Fruit fly (Drosophila melanogaster): ENCODE measurements around the gene sNPF.

The sNPF gene

DNA sequence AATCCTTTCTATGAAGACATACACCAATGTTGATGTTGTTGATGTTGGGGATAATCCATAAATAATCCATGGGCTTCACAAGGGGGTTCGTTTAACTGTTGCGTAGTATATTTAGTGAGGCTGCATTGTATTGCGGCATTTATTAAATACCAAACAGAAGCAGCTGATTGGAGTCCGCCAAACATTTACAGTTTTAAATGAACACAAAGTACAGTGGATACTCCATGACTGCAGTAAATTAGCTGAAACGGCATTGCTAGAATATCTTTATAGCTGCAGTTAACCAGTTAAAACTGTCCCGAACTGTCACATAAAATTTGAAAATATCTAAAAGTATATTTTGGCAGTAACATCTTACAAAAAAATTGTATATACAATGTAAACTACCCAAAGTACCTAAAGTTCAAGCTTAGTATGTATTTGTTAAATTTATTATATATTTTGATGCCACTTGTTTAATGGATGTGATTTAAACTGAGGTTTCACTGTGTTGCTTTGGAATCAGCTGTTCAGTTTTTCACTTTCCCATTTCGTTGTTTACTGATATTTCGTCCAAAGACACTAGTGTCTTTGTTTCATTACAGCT lies 63.5 kb downstream of the sNPF start, which contains the start of the genes CG10747 and Pyroxd1 (continued):
- TF ChIP-seq Eip93F (GFP tag; optimal IDR thresholded peaks at IDR 0.05): peak; percentile 98
- peak; percentile 100 for TF ChIP-seq CG8119 (GFP tag; IDR thresholded peaks at IDR 0.05)
- peak; percentile 98 for TF ChIP-seq dac (GFP tag; optimal IDR thresholded peaks at IDR 0.05)
- peak; percentile 98 for TF ChIP-seq CG3032 (tag; optimal IDR thresholded peaks at IDR 0.05)
- peak; percentile 98 for TF ChIP-seq CG7368 (GFP tag; optimal IDR thresholded peaks at IDR 0.05)
- TF ChIP-seq CG11294 (GFP tag; IDR thresholded peaks at IDR 0.05): peak; percentile 98
- peak; percentile 97 for TF ChIP-seq CG6163 (GFP tag; IDR thresholded peaks at IDR 0.05)
- TF ChIP-seq CG9139 (GFP tag; optimal IDR thresholded peaks at IDR 0.05): peak; percentile 96
- TF ChIP-seq pdm3 (GFP tag; optimal IDR thresholded peaks at IDR 0.05): peak; percentile 99
- TF ChIP-seq CG16779 (tag; optimal IDR thresholded peaks at IDR 0.05): peak; percentile 98
- peak; percentile 94 for TF ChIP-seq fd85E (GFP tag; optimal IDR thresholded peaks at IDR 0.05)
- peak; percentile 99 for TF ChIP-seq CG6276 (GFP tag; optimal IDR thresholded peaks at IDR 0.05)
- TF ChIP-seq CG1621 (tag; optimal IDR thresholded peaks at IDR 0.05): peak; percentile 97
- peak; percentile 98 for TF ChIP-seq fd59A (GFP tag; optimal IDR thresholded peaks at IDR 0.05)
- peak; percentile 98 for TF ChIP-seq CG8319 (GFP tag; optimal IDR thresholded peaks at IDR 0.05)
- TF ChIP-seq salr (GFP tag; optimal IDR thresholded peaks at IDR 0.05): peak; percentile 95 to 99
- TF ChIP-seq CG10631 (GFP tag; optimal IDR thresholded peaks at IDR 0.05): peak; percentile 99
- peak; percentile 99 for TF ChIP-seq Sox14 (GFP tag; optimal IDR thresholded peaks at IDR 0.05)
- peak; percentile 99 for TF ChIP-seq acj6 (GFP tag; optimal IDR thresholded peaks at IDR 0.05)
- peak; percentile 98 for TF ChIP-seq Ets21C (GFP tag; optimal IDR thresholded peaks at IDR 0.05)
- peak; percentile 96 to 98 for TF ChIP-seq ss (GFP tag; optimal IDR thresholded peaks at IDR 0.05)
- peak; percentile 87 for TF ChIP-seq fkh (GFP tag; optimal IDR thresholded peaks at IDR 0.05)

DNA sequence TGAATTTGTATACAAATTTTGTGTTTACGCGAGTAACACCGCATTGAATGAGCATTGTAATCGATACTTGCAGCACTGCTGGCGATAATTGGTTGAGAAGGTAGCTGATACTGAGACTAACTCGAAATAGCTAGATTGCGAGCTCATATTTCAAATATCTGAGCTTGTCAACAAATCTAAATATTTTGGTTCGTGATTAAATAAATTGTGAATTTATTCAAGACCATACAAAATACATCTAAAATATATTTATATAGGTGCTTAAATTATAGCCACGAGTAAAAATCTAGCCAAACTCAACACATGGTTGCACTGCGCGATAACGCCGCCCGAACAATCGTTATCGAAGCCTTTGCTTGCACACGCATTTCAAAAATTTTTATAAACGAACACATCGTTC lies 66.1 kb downstream of the sNPF start, which contains the start of the genes Taf13 and nesd:
TSS of gene Taf13 (minus strand) at position 56 of the 400 bp plus-strand sequence.
TSS of gene nesd (plus strand) at position 179 of the 400 bp plus-strand sequence.
- no peak for TF ChIP-seq CG9139 (GFP tag; optimal IDR thresholded peaks at IDR 0.05)
- no peak for TF ChIP-seq spab (GFP tag; optimal IDR thresholded peaks at IDR 0.05)
- TF ChIP-seq CG10631 (GFP tag; optimal IDR thresholded peaks at IDR 0.05): peak; percentile 18
- TF ChIP-seq Ets21C (GFP tag; optimal IDR thresholded peaks at IDR 0.05): peak; percentile 24
- TF ChIP-seq salr (GFP tag; optimal IDR thresholded peaks at IDR 0.05): no peak
- TF ChIP-seq cyc (GFP tag; optimal IDR thresholded peaks at IDR 0.05): peak; percentile 34
- no peak for TF ChIP-seq fd85E (GFP tag; optimal IDR thresholded peaks at IDR 0.05)
- no peak for TF ChIP-seq CG11294 (GFP tag; IDR thresholded peaks at IDR 0.05)
- TF ChIP-seq CG11902 (GFP tag; optimal IDR thresholded peaks at IDR 0.05): no peak
- TF ChIP-seq CG11762 (GFP tag; optimal IDR thresholded peaks at IDR 0.05; ENCODE audit: insufficient read depth): no peak
- TF ChIP-seq CG16779 (tag; optimal IDR thresholded peaks at IDR 0.05): no peak
- peak; percentile 84 for TF ChIP-seq Eip78C (GFP tag)
- TF ChIP-seq fd59A (GFP tag; optimal IDR thresholded peaks at IDR 0.05): no peak
- peak; percentile 34 for TF ChIP-seq Met (GFP tag; optimal IDR thresholded peaks at IDR 0.05)
- TF ChIP-seq Hr39 (GFP tag; optimal IDR thresholded peaks at IDR 0.05): peak; percentile 39
- no peak for TF ChIP-seq CG8632 (GFP tag; optimal IDR thresholded peaks at IDR 0.05)
- no peak for TF ChIP-seq net (GFP tag; optimal IDR thresholded peaks at IDR 0.05)
- TF ChIP-seq CG10669 (GFP tag; optimal IDR thresholded peaks at IDR 0.05): no peak
- no peak for TF ChIP-seq CG6808 (GFP tag; optimal IDR thresholded peaks at IDR 0.05)
- peak; percentile 36 for TF ChIP-seq Hr4 (GFP tag; optimal IDR thresholded peaks at IDR 0.05)
- peak; percentile 55 for TF ChIP-seq lz (GFP tag; optimal IDR thresholded peaks at IDR 0.05)
- no peak for TF ChIP-seq CG15336 (GFP tag; IDR thresholded peaks at IDR 0.05)
- peak; percentile 28 for TF ChIP-seq Smox (GFP tag; optimal IDR thresholded peaks at IDR 0.05)
- no peak for TF ChIP-seq CG6276 (GFP tag; optimal IDR thresholded peaks at IDR 0.05)
- TF ChIP-seq Eip75B (GFP tag; optimal IDR thresholded peaks at IDR 0.05): no peak
- no peak for TF ChIP-seq Gug (GFP tag; IDR thresholded peaks at IDR 0.05)
- peak; percentile 30 for TF ChIP-seq achi (GFP tag; optimal IDR thresholded peaks at IDR 0.05)
- TF ChIP-seq topi (GFP tag; optimal IDR thresholded peaks at IDR 0.05): peak; percentile 41
- peak; percentile 12 for TF ChIP-seq dsx (GFP tag; optimal IDR thresholded peaks at IDR 0.05; ENCODE audit: poor library complexity, severe bottlenecking)
- TF ChIP-seq CG31627 (GFP tag; optimal IDR thresholded peaks at IDR 0.05): peak; percentile 39
- peak; percentile 33 for TF ChIP-seq CG3032 (tag; optimal IDR thresholded peaks at IDR 0.05)
- no peak for TF ChIP-seq Sox15 (GFP tag; optimal IDR thresholded peaks at IDR 0.05)
- no peak for TF ChIP-seq CG32006 (GFP tag; optimal IDR thresholded peaks at IDR 0.05)
- TF ChIP-seq CG6854 (GFP tag; optimal IDR thresholded peaks at IDR 0.05): no peak
- TF ChIP-seq OdsH (GFP tag; optimal IDR thresholded peaks at IDR 0.05): peak; percentile 45
- no peak for TF ChIP-seq CG4318 (GFP tag; optimal IDR thresholded peaks at IDR 0.05)
- TF ChIP-seq CG3919 (GFP tag; optimal IDR thresholded peaks at IDR 0.05): no peak
